Worm (Caenorhabditis elegans) whole organism, late embryonic: ENCODE results near the gene R09A1.3.

Source experiments
- ama-1 ChIP-seq: fragments of 150-350 bp; optimal IDR thresholded peaks from 2 replicates; lab custom pipeline; 2014
- ceh-2 ChIP-seq: sonication (generic microtip); optimal IDR thresholded peaks from 2 replicates; lab custom pipeline; 2016; ENCODE audit warnings: missing genotype, missing genetic modification characterization, missing compliant biosample characterization
- ceh-9 ChIP-seq: sonication (generic microtip); optimal IDR thresholded peaks from 2 replicates; lab custom pipeline; 2016; ENCODE audit warnings: mild to moderate bottlenecking, missing genetic modification characterization, inconsistent platforms, missing compliant biosample characterization
- lin-11 ChIP-seq: fragments of 200-800 bp; sonication (Bioruptor generic); optimal IDR thresholded peaks from 2 replicates; lab custom pipeline; 2018; ENCODE audit warnings: mild to moderate bottlenecking, missing genetic modification characterization, missing compliant biosample characterization
- nhr-11 ChIP-seq: fragments of 150-350 bp; optimal IDR thresholded peaks from 2 replicates; lab custom pipeline; 2014; ENCODE audit warnings: missing biosample characterization, missing genetic modification characterization
- pha-4 ChIP-seq: fragments of 150-350 bp; optimal IDR thresholded peaks from 2 replicates; lab custom pipeline; 2018; ENCODE audit warnings: missing biosample characterization, missing genetic modification reagents, missing genetic modification characterization
- pqm-1 ChIP-seq: sonication (generic microtip); optimal IDR thresholded peaks from 2 replicates; lab custom pipeline; 2016; ENCODE audit warnings: missing genetic modification characterization, missing compliant biosample characterization
- rnt-1 ChIP-seq: sonication (generic microtip); optimal IDR thresholded peaks from 2 replicates; lab custom pipeline; 2016; ENCODE audit warnings: missing genetic modification characterization, missing compliant biosample characterization
- tbx-2 ChIP-seq: sonication (generic microtip); optimal IDR thresholded peaks from 2 replicates; lab custom pipeline; 2016; ENCODE audit warnings: missing genetic modification characterization, missing compliant biosample characterization
- ztf-16 ChIP-seq: sonication (generic microtip); optimal IDR thresholded peaks from 2 replicates; lab custom pipeline; 2017; ENCODE audit warnings: missing genetic modification characterization, missing compliant biosample characterization

DNA sequence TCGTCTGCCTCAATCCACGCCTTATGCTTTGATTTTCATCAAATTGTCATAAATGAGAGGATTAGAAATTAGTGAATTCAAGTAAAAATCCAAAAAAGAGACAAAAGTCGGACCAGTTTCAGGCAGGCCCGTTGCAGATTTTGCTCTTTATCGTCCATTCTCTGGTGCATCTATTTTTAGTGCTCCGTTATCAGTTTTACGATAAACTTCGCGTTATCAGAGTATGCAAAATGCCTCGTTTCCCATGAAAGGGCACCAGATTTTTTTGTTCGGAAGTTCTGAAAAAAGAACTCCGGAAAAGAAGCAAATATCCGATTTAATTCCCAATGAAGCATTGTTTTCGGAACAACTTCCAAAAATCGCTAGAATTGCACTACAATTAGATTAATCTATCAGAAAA lies 21.0 kb downstream of the R09A1.3 start:
- TF ChIP-seq nhr-11 (tag; lab: Kevin White, UChicago) = no peak
- TF ChIP-seq rnt-1 = no peak
- TF ChIP-seq ceh-9 (tag; lab: Kevin White, UChicago) = no peak
- TF ChIP-seq ama-1 = no peak
- no peak for TF ChIP-seq pqm-1
- TF ChIP-seq ceh-2 (tag; lab: Kevin White, UChicago) = no peak
- no peak for TF ChIP-seq tbx-2
- no peak for TF ChIP-seq lin-11 (tag; lab: Kevin White, UChicago)
- no peak for TF ChIP-seq ztf-16 (tag; lab: Kevin White, UChicago)
- no peak for TF ChIP-seq pha-4 (tag; lab: Kevin White, UChicago)
